Worm (Caenorhabditis elegans): Measurements from ENCODE around the gene K07C5.9.
A peak's percentile ranks its signal among the peaks of the same experiment; 100 is the strongest.

Gene K07C5.9

ce11 chrV:10360186-10360585 lies 10.2 kb upstream of the K07C5.9 start:
- no peak for TF ChIP-seq hlh-1 (tag; optimal IDR thresholded peaks at IDR 0.05)
- TF ChIP-seq sptf-1 (tag; optimal IDR thresholded peaks at IDR 0.05): no peak
- no peak for TF ChIP-seq snpc-4 (tag; optimal IDR thresholded peaks at IDR 0.05)
- TF ChIP-seq blmp-1 (tag; optimal IDR thresholded peaks at IDR 0.05): no peak
- TF ChIP-seq ceh-43 (GFP tag; optimal IDR thresholded peaks at IDR 0.05): no peak
- no peak for TF ChIP-seq ceh-83 (GFP tag; optimal IDR thresholded peaks at IDR 0.05)
- TF ChIP-seq lsy-2 (tag; optimal IDR thresholded peaks at IDR 0.05): no peak
- TF ChIP-seq sem-2 (GFP tag; optimal IDR thresholded peaks at IDR 0.05): no peak
- TF ChIP-seq M03D4.4 (tag; optimal IDR thresholded peaks at IDR 0.05): no peak
- TF ChIP-seq pha-4 (tag; optimal IDR thresholded peaks at IDR 0.05): no peak
- TF ChIP-seq mab-5 (tag; optimal IDR thresholded peaks at IDR 0.05): no peak
- no peak for TF ChIP-seq flh-1 (GFP tag; optimal IDR thresholded peaks at IDR 0.05)
- no peak for TF ChIP-seq ztf-11 (tag; optimal IDR thresholded peaks at IDR 0.05)
- TF ChIP-seq nhr-2 (tag; optimal IDR thresholded peaks at IDR 0.05): no peak
- no peak for TF ChIP-seq unc-39 (tag; optimal IDR thresholded peaks at IDR 0.05)
- TF ChIP-seq lin-13 (tag; optimal IDR thresholded peaks at IDR 0.05): no peak

- TF ChIP-seq nhr-76 (tag; optimal IDR thresholded peaks at IDR 0.05) (no peak), M03D4.4 (tag; optimal IDR thresholded peaks at IDR 0.05) (no peak), lsy-2 (tag; optimal IDR thresholded peaks at IDR 0.05) (no peak), nhr-12 (tag; optimal IDR thresholded peaks at IDR 0.05) (no peak), ceh-43 (GFP tag; optimal IDR thresholded peaks at IDR 0.05) (no peak), ceh-39 (tag; optimal IDR thresholded peaks at IDR 0.05) (no peak), blmp-1 (tag; optimal IDR thresholded peaks at IDR 0.05) (no peak), zip-8 (tag; optimal IDR thresholded peaks at IDR 0.05) (no peak), lin-13 (tag; optimal IDR thresholded peaks at IDR 0.05) (no peak), ztf-11 (tag; optimal IDR thresholded peaks at IDR 0.05) (no peak), snpc-4 (tag; optimal IDR thresholded peaks at IDR 0.05) (no peak), ham-2 (GFP tag; optimal IDR thresholded peaks at IDR 0.05) (no peak), mls-2 (tag; optimal IDR thresholded peaks at IDR 0.05) (no peak), unc-39 (tag; optimal IDR thresholded peaks at IDR 0.05) (no peak), cnd-1 (tag; optimal IDR thresholded peaks at IDR 0.05) (no peak), flh-1 (GFP tag; optimal IDR thresholded peaks at IDR 0.05) (no peak), ces-1 (GFP tag; optimal IDR thresholded peaks at IDR 0.05) (no peak), ceh-83 (GFP tag; optimal IDR thresholded peaks at IDR 0.05) (no peak), sptf-1 (tag; optimal IDR thresholded peaks at IDR 0.05) (no peak), mab-5 (tag; optimal IDR thresholded peaks at IDR 0.05) (no peak)
Observed at ce11 chrV:10358238-10358637, 8.3 kb upstream of the K07C5.9 start, which contains the start of gene ttll-15. ttll-15 (plus strand) TSS chrV:10358538.

ce11 chrV:10357467-10357953 lies 7.6 kb upstream of the K07C5.9 start, which contains the start of gene ceeh-2:
ceeh-2 (minus strand) TSS chrV:10357903.
- TF ChIP-seq ham-2 (GFP tag; optimal IDR thresholded peaks at IDR 0.05) (no peak), lin-32 (GFP tag; optimal IDR thresholded peaks at IDR 0.05) (no peak), pha-4 (tag; optimal IDR thresholded peaks at IDR 0.05) (no peak), unc-39 (tag; optimal IDR thresholded peaks at IDR 0.05) (no peak), elt-1 (tag; optimal IDR thresholded peaks at IDR 0.05; ENCODE audit: borderline replicate concordance, insufficient read depth) (no peak), ces-1 (GFP tag; optimal IDR thresholded peaks at IDR 0.05) (no peak), nhr-28 (tag; optimal IDR thresholded peaks at IDR 0.05) (no peak), ceh-83 (GFP tag; optimal IDR thresholded peaks at IDR 0.05) (no peak), unc-62 (GFP tag; optimal IDR thresholded peaks at IDR 0.05) (no peak), nhr-12 (tag; optimal IDR thresholded peaks at IDR 0.05) (no peak), ceh-43 (GFP tag; optimal IDR thresholded peaks at IDR 0.05) (no peak), nhr-76 (tag; optimal IDR thresholded peaks at IDR 0.05) (no peak), drap-1 (GFP tag; optimal IDR thresholded peaks at IDR 0.05) (no peak), ceh-39 (tag; optimal IDR thresholded peaks at IDR 0.05) (no peak), sptf-1 (tag; optimal IDR thresholded peaks at IDR 0.05) (no peak), blmp-1 (tag; optimal IDR thresholded peaks at IDR 0.05) (no peak), zip-8 (tag; optimal IDR thresholded peaks at IDR 0.05) (no peak), unc-120 (tag; optimal IDR thresholded peaks at IDR 0.05; ENCODE audit: poor library complexity, severe bottlenecking) (no peak)

- TF ChIP-seq unc-120 (tag; optimal IDR thresholded peaks at IDR 0.05; ENCODE audit: poor library complexity, severe bottlenecking): peak; percentile 44
- TF ChIP-seq ceh-39 (tag; optimal IDR thresholded peaks at IDR 0.05): peak; percentile 42
- TF ChIP-seq ham-2 (GFP tag; optimal IDR thresholded peaks at IDR 0.05): no peak
- no peak for TF ChIP-seq ceh-43 (GFP tag; optimal IDR thresholded peaks at IDR 0.05)
- TF ChIP-seq elt-3 (tag; optimal IDR thresholded peaks at IDR 0.05): no peak
- peak; percentile 72 for TF ChIP-seq lsy-2 (tag; optimal IDR thresholded peaks at IDR 0.05)
- TF ChIP-seq cnd-1 (tag; optimal IDR thresholded peaks at IDR 0.05): no peak
- peak; percentile 49 for TF ChIP-seq pha-4 (tag; optimal IDR thresholded peaks at IDR 0.05)
- no peak for TF ChIP-seq zip-8 (tag; optimal IDR thresholded peaks at IDR 0.05)
- peak; percentile 62 for TF ChIP-seq nhr-237 (tag; optimal IDR thresholded peaks at IDR 0.05)
- TF ChIP-seq mab-5 (tag; optimal IDR thresholded peaks at IDR 0.05): no peak
- peak; percentile 66 for TF ChIP-seq sptf-1 (tag; optimal IDR thresholded peaks at IDR 0.05)
- no peak for TF ChIP-seq nhr-76 (tag; optimal IDR thresholded peaks at IDR 0.05)
- TF ChIP-seq ces-1 (GFP tag; optimal IDR thresholded peaks at IDR 0.05): peak; percentile 55
- peak; percentile 22 for TF ChIP-seq mep-1 (tag; optimal IDR thresholded peaks at IDR 0.05)
- peak; percentile 1 for TF ChIP-seq hlh-1 (tag; optimal IDR thresholded peaks at IDR 0.05)
- peak; percentile 29 for TF ChIP-seq lin-13 (tag; optimal IDR thresholded peaks at IDR 0.05)
- no peak for TF ChIP-seq mls-2 (tag; optimal IDR thresholded peaks at IDR 0.05)
- peak; percentile 5 for TF ChIP-seq ceh-83 (GFP tag; optimal IDR thresholded peaks at IDR 0.05)
- TF ChIP-seq flh-1 (GFP tag; optimal IDR thresholded peaks at IDR 0.05): no peak
- no peak for TF ChIP-seq blmp-1 (tag; optimal IDR thresholded peaks at IDR 0.05)
Observed at ce11 chrV:10355773-10356335, 5.9 kb upstream of the K07C5.9 start, which contains the start of gene sluh-7. sluh-7 (minus strand) TSS chrV:10355823.
